Fruit fly (Drosophila melanogaster) whole organism, embryonic: ENCODE results near the gene E23.

Source experiments
- BEAF-32 ChIP-seq: fragments of 200-800 bp; sonication (Bioruptor generic); optimal IDR thresholded peaks from 3 replicates; lab custom pipeline; 2017; ENCODE audit warnings: missing biosample characterization, missing genetic modification characterization, mild to moderate bottlenecking, moderate library complexity, missing genetic modification reagents
- CG1024 ChIP-seq: fragments of 200-800 bp; sonication (Bioruptor generic); IDR thresholded peaks from 2 replicates; pipeline ENCODE4 v1.3.6; 2022; ENCODE audit warnings: missing biosample characterization, missing genetic modification characterization
- CG10462 ChIP-seq: fragments of 200-800 bp; sonication (Bioruptor generic); optimal IDR thresholded peaks from 2 replicates; lab custom pipeline; 2016; ENCODE audit warnings: missing biosample characterization, missing genetic modification characterization
- CG11456 ChIP-seq: fragments of 200-800 bp; sonication (Bioruptor generic); IDR thresholded peaks from 3 replicates; pipeline ENCODE4 v1.3.6; 2022; ENCODE audit warnings: missing biosample characterization, missing genetic modification characterization
- CG14710 ChIP-seq: fragments of 200-800 bp; sonication (Bioruptor generic); optimal IDR thresholded peaks from 3 replicates; lab custom pipeline; 2019; ENCODE audit warnings: missing biosample characterization, mild to moderate bottlenecking, missing genetic modification characterization, moderate library complexity
- CG14860 ChIP-seq: fragments of 200-800 bp; sonication (Bioruptor generic); IDR thresholded peaks from 3 replicates; pipeline ENCODE4 v1.3.6; 2022; ENCODE audit warnings: missing biosample characterization, missing genetic modification characterization; ENCODE audit not compliant: partially characterized antibody
- CG15073 ChIP-seq: fragments of 200-800 bp; sonication (Bioruptor generic); optimal IDR thresholded peaks from 2 replicates; lab custom pipeline; 2016; ENCODE audit warnings: missing biosample characterization, missing genetic modification characterization
- CG16813 ChIP-seq: fragments of 200-800 bp; sonication (Bioruptor generic); IDR thresholded peaks from 3 replicates; pipeline ENCODE4 v1.3.6; 2022; ENCODE audit warnings: missing biosample characterization, missing genetic modification characterization; ENCODE audit not compliant: partially characterized antibody
- CG17568 ChIP-seq: fragments of 200-800 bp; sonication (Bioruptor generic); optimal IDR thresholded peaks from 2 replicates; lab custom pipeline; 2018; ENCODE audit warnings: missing biosample characterization, mild to moderate bottlenecking, missing genetic modification characterization, moderate library complexity
- CG18599 ChIP-seq: fragments of 200-800 bp; sonication (Bioruptor generic); optimal IDR thresholded peaks from 3 replicates; lab custom pipeline; 2017; ENCODE audit warnings: missing biosample characterization, missing genetic modification characterization, mild to moderate bottlenecking, moderate library complexity, missing genetic modification reagents
- CG2678 ChIP-seq: fragments of 200-800 bp; sonication (Bioruptor generic); optimal IDR thresholded peaks from 3 replicates; lab custom pipeline; 2019; ENCODE audit warnings: missing biosample characterization, mild to moderate bottlenecking, missing genetic modification characterization, moderate library complexity
- CG30020 ChIP-seq: fragments of 200-800 bp; optimal IDR thresholded peaks from 2 replicates; lab custom pipeline; 2019; ENCODE audit warnings: missing biosample characterization, mild to moderate bottlenecking, missing genetic modification characterization, moderate library complexity
- CG34224 ChIP-seq: fragments of 200-800 bp; sonication (Bioruptor generic); IDR thresholded peaks from 3 replicates; pipeline ENCODE4 v1.3.6; 2022; ENCODE audit warnings: missing biosample characterization, missing genetic modification characterization; ENCODE audit not compliant: partially characterized antibody
- CG4328 ChIP-seq: fragments of 200-800 bp; sonication (Bioruptor generic); optimal IDR thresholded peaks from 3 replicates; lab custom pipeline; 2017; ENCODE audit warnings: missing biosample characterization, missing genetic modification reagents, missing genetic modification characterization
- CG7271 ChIP-seq: fragments of 200-800 bp; sonication (Bioruptor generic); optimal IDR thresholded peaks from 2 replicates; lab custom pipeline; 2018; ENCODE audit warnings: missing biosample characterization, mild to moderate bottlenecking, missing genetic modification characterization, moderate library complexity
- CG8388 ChIP-seq: fragments of 200-800 bp; sonication (Bioruptor generic); optimal IDR thresholded peaks from 2 replicates; lab custom pipeline; 2019; ENCODE audit warnings: missing biosample characterization, mild to moderate bottlenecking, missing genetic modification characterization, moderate library complexity
- D19A ChIP-seq: fragments of 200-800 bp; optimal IDR thresholded peaks from 3 replicates; lab custom pipeline; 2019; ENCODE audit warnings: missing biosample characterization, mild to moderate bottlenecking, missing genetic modification characterization, moderate library complexity
- Dfd ChIP-seq, 2 experiments: fragments of >200 bp; optimal IDR thresholded peaks; 2 replicates each; lab custom pipeline; 2017; ENCODE audit warnings: missing biosample characterization in 2 of 2, missing genetic modification characterization in 2 of 2
- Dp ChIP-seq: fragments of 200-800 bp; sonication (Bioruptor generic); optimal IDR thresholded peaks from 2 replicates; lab custom pipeline; 2018; ENCODE audit warnings: missing biosample characterization, mild to moderate bottlenecking, missing genetic modification characterization, moderate library complexity
- Dref ChIP-seq: fragments of 200-800 bp; sonication (Bioruptor generic); IDR thresholded peaks from 2 replicates; pipeline ENCODE4 v1.3.6; 2022; ENCODE audit warnings: missing biosample characterization, missing genetic modification characterization
- Ets97D ChIP-seq: fragments of 200-800 bp; sonication (Bioruptor generic); optimal IDR thresholded peaks from 3 replicates; lab custom pipeline; 2016; ENCODE audit warnings: missing biosample characterization, missing genetic modification characterization
- Lhr ChIP-seq: fragments of 200-800 bp; sonication (Bioruptor generic); optimal IDR thresholded peaks from 3 replicates; lab custom pipeline; 2017; ENCODE audit warnings: mild to moderate bottlenecking, missing biosample characterization, missing genetic modification reagents, missing genetic modification characterization
- Rfx ChIP-seq: fragments of 200-800 bp; sonication (Bioruptor generic); IDR thresholded peaks from 2 replicates; pipeline ENCODE4 v1.3.6; 2022; ENCODE audit warnings: missing biosample characterization, missing genetic modification characterization
- Side ChIP-seq: fragments of 200-800 bp; sonication (Bioruptor generic); optimal IDR thresholded peaks from 2 replicates; lab custom pipeline; 2016; ENCODE audit warnings: missing biosample characterization, missing genetic modification characterization
- Sin3A ChIP-seq: fragments of >200 bp; optimal IDR thresholded peaks from 2 replicates; lab custom pipeline; 2018
- Sry-δ ChIP-seq: fragments of 200-800 bp; sonication (Bioruptor generic); optimal IDR thresholded peaks from 2 replicates; lab custom pipeline; 2016; ENCODE audit warnings: missing biosample characterization, missing genetic modification characterization
- Ssrp ChIP-seq: fragments of 200-800 bp; sonication (Bioruptor generic); optimal IDR thresholded peaks from 2 replicates; lab custom pipeline; 2018; ENCODE audit warnings: missing biosample characterization, mild to moderate bottlenecking, missing genetic modification characterization, moderate library complexity
- amos ChIP-seq: fragments of 200-800 bp; sonication (Bioruptor generic); IDR thresholded peaks from 2 replicates; pipeline ENCODE4 v1.3.6; 2022; ENCODE audit warnings: missing biosample characterization, missing genetic modification characterization; ENCODE audit not compliant: partially characterized antibody
- ato ChIP-seq: fragments of 200-800 bp; sonication (Bioruptor generic); IDR thresholded peaks from 2 replicates; pipeline ENCODE4 v1.3.6; 2022; ENCODE audit warnings: missing biosample characterization, missing genetic modification characterization; ENCODE audit not compliant: partially characterized antibody
- bbx ChIP-seq: fragments of 200-800 bp; sonication (Bioruptor generic); IDR thresholded peaks from 2 replicates; pipeline ENCODE4 v1.3.6; 2022; ENCODE audit warnings: missing biosample characterization, missing genetic modification characterization; ENCODE audit not compliant: partially characterized antibody
- bsh ChIP-seq, 2 experiments: fragments of 200-800 bp; sonication (Bioruptor generic); optimal IDR thresholded peaks; 2 replicates each; lab custom pipeline; 2017 to 2018; ENCODE audit warnings: mild to moderate bottlenecking in 2 of 2, missing biosample characterization in 2 of 2, missing genetic modification characterization in 2 of 2, moderate library complexity in 1 of 2
- btn ChIP-seq: fragments of 200-800 bp; sonication (Bioruptor generic); optimal IDR thresholded peaks from 2 replicates; lab custom pipeline; 2016; ENCODE audit warnings: missing biosample characterization, missing genetic modification characterization
- dpn ChIP-seq, 2 experiments: fragments of 200-800 bp; sonication (Bioruptor generic); optimal IDR thresholded peaks; 3 replicates each; lab custom pipeline; 2016; ENCODE audit warnings: missing biosample characterization in 2 of 2, missing genetic modification characterization in 2 of 2
- gcm ChIP-seq: fragments of 200-800 bp; sonication (Bioruptor generic); optimal IDR thresholded peaks from 2 replicates; lab custom pipeline; 2019; ENCODE audit warnings: missing biosample characterization, mild to moderate bottlenecking, missing genetic modification characterization, moderate library complexity
- jing ChIP-seq: fragments of 200-800 bp; sonication (Bioruptor generic); optimal IDR thresholded peaks from 2 replicates; lab custom pipeline; 2018; ENCODE audit warnings: missing biosample characterization, mild to moderate bottlenecking, missing genetic modification characterization
- lmd ChIP-seq: fragments of 200-800 bp; sonication (Bioruptor generic); IDR thresholded peaks from 2 replicates; pipeline ENCODE4 v1.3.6; 2022; ENCODE audit warnings: missing biosample characterization, missing genetic modification characterization
- lola ChIP-seq, 3 experiments: fragments of >200 bp in 2 of 3; fragments of 200-800 bp in 1 of 3; sonication (Bioruptor generic) in 1 of 3; optimal IDR thresholded peaks; 2 replicates each; lab custom pipeline; 2017 to 2019; ENCODE audit warnings: missing biosample characterization in 3 of 3, missing genetic modification characterization in 3 of 3, mild to moderate bottlenecking in 1 of 3, moderate library complexity in 1 of 3
- nerfin-2 ChIP-seq: fragments of 200-800 bp; sonication (Bioruptor generic); IDR thresholded peaks from 2 replicates; pipeline ENCODE4 v1.3.6; 2022; ENCODE audit warnings: missing biosample characterization, missing genetic modification characterization; ENCODE audit not compliant: partially characterized antibody
- pita ChIP-seq: fragments of 200-800 bp; sonication (Bioruptor generic); optimal IDR thresholded peaks from 2 replicates; lab custom pipeline; 2017; ENCODE audit warnings: missing biosample characterization, mild to moderate bottlenecking, missing genetic modification characterization
- pzg ChIP-seq: fragments of 200-800 bp; sonication (Bioruptor generic); optimal IDR thresholded peaks from 3 replicates; lab custom pipeline; 2018; ENCODE audit warnings: missing biosample characterization, mild to moderate bottlenecking, missing genetic modification characterization, moderate library complexity
- row ChIP-seq: fragments of 200-800 bp; sonication (Bioruptor generic); IDR thresholded peaks from 3 replicates; pipeline ENCODE4 v1.3.6; 2022; ENCODE audit warnings: missing biosample characterization, missing genetic modification characterization
- sc ChIP-seq, 3 experiments: fragments of >200 bp in 2 of 3; fragments of 200-800 bp in 1 of 3; sonication (Bioruptor generic) in 1 of 3; optimal IDR thresholded peaks; 2 replicates in 2 of 3; 3 replicates in 1 of 3; lab custom pipeline; 2017; ENCODE audit warnings: mild to moderate bottlenecking in 1 of 3, missing biosample characterization in 1 of 3, missing genetic modification characterization in 1 of 3, missing genetic modification reagents in 1 of 3
- schlank ChIP-seq: fragments of 200-800 bp; sonication (Bioruptor generic); optimal IDR thresholded peaks from 2 replicates; lab custom pipeline; 2018; ENCODE audit warnings: missing biosample characterization, mild to moderate bottlenecking, missing genetic modification characterization
- sna ChIP-seq: fragments of 200-800 bp; sonication (Bioruptor generic); IDR thresholded peaks from 2 replicates; pipeline ENCODE4 v1.3.6; 2022; ENCODE audit warnings: missing biosample characterization, missing genetic modification characterization; ENCODE audit not compliant: partially characterized antibody
- stwl ChIP-seq: fragments of 200-800 bp; sonication (Bioruptor generic); optimal IDR thresholded peaks from 3 replicates; lab custom pipeline; 2018; ENCODE audit warnings: missing biosample characterization, mild to moderate bottlenecking, missing genetic modification characterization, moderate library complexity
- unc-4 ChIP-seq: fragments of 200-800 bp; sonication (Bioruptor generic); IDR thresholded peaks from 2 replicates; pipeline ENCODE4 v1.3.6; 2022; ENCODE audit warnings: missing biosample characterization, missing genetic modification characterization; ENCODE audit not compliant: partially characterized antibody
- usp ChIP-seq: fragments of >200 bp; optimal IDR thresholded peaks from 2 replicates; lab custom pipeline; 2017; ENCODE audit warnings: missing biosample characterization, missing genetic modification characterization
- wdn ChIP-seq: fragments of 200-800 bp; sonication (Bioruptor generic); IDR thresholded peaks from 2 replicates; pipeline ENCODE4 v1.3.6; 2022; ENCODE audit warnings: missing biosample characterization, missing genetic modification characterization

Gene E23

dm6 chr2L:3319731-3320295, 34.8 kb downstream of the E23 start, which contains the start of the genes Fign and CG8837 (continued):
- TF ChIP-seq CG16813 (peak; percentile 88), CG15073 (GFP tag; lab: Kevin White, UChicago) (no peak), CG17568 (no peak), CG34224 (GFP tag; lab: Robert Waterston, UW) (peak; percentile 86), stwl (tag; lab: Kevin White, UChicago) (peak; percentile 98), Dref (GFP tag; lab: Robert Waterston, UW) (peak; percentile 98), jing (GFP tag; lab: Kevin White, UChicago) (no peak), Ets97D (GFP tag; lab: Kevin White, UChicago) (peak; percentile 43), BEAF-32 (GFP tag; lab: Kevin White, UChicago) (peak; percentile 50), CG14710 (tag; lab: Kevin White, UChicago) (peak; percentile 66), Sin3A (lab: Kevin White, UChicago) (no peak), Side (GFP tag; lab: Kevin White, UChicago) (no peak), D19A (tag; lab: Kevin White, UChicago) (no peak), lmd (GFP tag; lab: Robert Waterston, UW) (no peak), wdn (GFP tag; lab: Robert Waterston, UW) (no peak), CG8388 (GFP tag; lab: Kevin White, UChicago) (no peak), pzg (GFP tag; lab: Kevin White, UChicago) (peak; percentile 73), Dp (peak; percentile 94), Dfd (GFP tag; optimal IDR thresholded peaks at IDR 0.05; lab: Kevin White, UChicago) (peak in 1 of 2 experiments; percentile 41), Ssrp (tag; lab: Kevin White, UChicago) (no peak), amos (peak; percentile 75), row (GFP tag; lab: Robert Waterston, UW) (no peak), lola (GFP tag; optimal IDR thresholded peaks at IDR 0.05; lab: Kevin White, UChicago) (peak in 1 of 3 experiments; percentile 76), bsh (GFP tag; optimal IDR thresholded peaks at IDR 0.05; lab: Kevin White, UChicago) (no peak), btn (GFP tag; lab: Kevin White, UChicago) (no peak), sc (optimal IDR thresholded peaks at IDR 0.05; lab: Kevin White, UChicago) (no peak), sc (GFP tag; optimal IDR thresholded peaks at IDR 0.05; lab: Kevin White, UChicago) (no peak), CG1024 (GFP tag; lab: Robert Waterston, UW) (0 out of 2 replicates have a peak, but pooled peaks have one; percentile 25), Rfx (no peak), gcm (GFP tag; lab: Kevin White, UChicago) (no peak), nerfin-2 (GFP tag; lab: Robert Waterston, UW) (peak; percentile 97), unc-4 (GFP tag; lab: Robert Waterston, UW) (peak; percentile 57), CG14860 (GFP tag; lab: Robert Waterston, UW) (peak; percentile 91), CG2678 (tag; lab: Kevin White, UChicago) (no peak), CG18599 (GFP tag; lab: Kevin White, UChicago) (no peak), dpn (GFP tag; optimal IDR thresholded peaks at IDR 0.05; lab: Kevin White, UChicago) (no peak), bbx (GFP tag; lab: Robert Waterston, UW) (peak; percentile 87), CG30020 (tag; lab: Kevin White, UChicago) (peak; percentile 71), pita (GFP tag; lab: Kevin White, UChicago) (peak; percentile 40), CG4328 (GFP tag; lab: Kevin White, UChicago) (no peak), CG10462 (no peak), ato (GFP tag; lab: Robert Waterston, UW) (peak; percentile 93), sna (GFP tag; lab: Robert Waterston, UW) (peak; percentile 84), CG7271 (no peak), CG11456 (no peak), Lhr (GFP tag; lab: Kevin White, UChicago) (peak; percentile 42), usp (GFP tag; lab: Kevin White, UChicago) (no peak), Sry-δ (GFP tag; lab: Kevin White, UChicago) (peak; percentile 65), schlank (no peak)
